Worm (Caenorhabditis elegans): ENCODE results near the gene Y48A6B.7.

DNA sequence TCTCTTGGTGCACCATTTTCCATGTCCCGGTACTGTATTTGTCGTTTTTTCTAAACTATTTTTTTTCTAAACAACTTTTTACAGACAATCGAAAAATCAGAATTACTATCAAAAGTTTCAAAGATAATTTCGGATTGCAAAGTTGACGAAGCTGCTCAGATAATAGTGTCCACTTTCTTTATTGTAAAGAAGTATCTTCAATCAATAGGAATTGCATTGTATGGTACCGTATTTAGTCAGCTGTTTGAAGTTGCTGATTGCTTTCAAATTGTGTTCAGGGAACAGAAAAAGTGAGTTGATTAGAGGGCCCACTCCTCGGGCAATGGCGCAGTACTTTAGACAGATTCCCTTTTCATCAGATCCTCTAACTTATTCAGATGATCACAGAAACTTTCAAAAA is 44.8 kb downstream of the Y48A6B.7 start:
- TF ChIP-seq ama-1 (optimal IDR thresholded peaks at IDR 0.05) (no peak), hmg-4 (GFP tag; optimal IDR thresholded peaks at IDR 0.05) (no peak), F13C5.2 (tag; optimal IDR thresholded peaks at IDR 0.05) (no peak), tbx-37 (GFP tag; conservative IDR thresholded peaks at IDR 0.05) (no peak), B0310.2 (tag; optimal IDR thresholded peaks at IDR 0.05) (no peak), aly-1 (tag; optimal IDR thresholded peaks at IDR 0.05) (no peak), hnd-1 (tag; optimal IDR thresholded peaks at IDR 0.05) (no peak), tra-4 (tag; optimal IDR thresholded peaks at IDR 0.05) (no peak), sea-1 (GFP tag; conservative IDR thresholded peaks at IDR 0.05) (no peak), scrt-1 (GFP tag; IDR thresholded peaks at IDR 0.05) (no peak), ceh-36 (tag; optimal IDR thresholded peaks at IDR 0.05) (no peak)
